Worm (Caenorhabditis elegans) whole organism, young adult: ENCODE results near the gene lhpp-1.

Source experiments
- dpff-1 ChIP-seq: sonication (generic microtip); optimal IDR thresholded peaks from 2 replicates; lab custom pipeline; 2017; ENCODE audit warnings: mild to moderate bottlenecking, missing genetic modification characterization, missing compliant biosample characterization
- let-607 ChIP-seq, 2 experiments: fragments of 200-800 bp in 1 of 2; sonication (Bioruptor generic) in 1 of 2; sonication (generic microtip) in 1 of 2; optimal IDR thresholded peaks; 2 replicates each; lab custom pipeline; 2016 to 2018; ENCODE audit warnings: mild to moderate bottlenecking in 2 of 2, missing compliant biosample characterization in 2 of 2, missing genetic modification characterization in 2 of 2, moderate library complexity in 2 of 2, missing genotype in 1 of 2
- rcor-1 ChIP-seq: fragments of 200-800 bp; sonication (Bioruptor generic); IDR thresholded peaks from 2 replicates; pipeline ENCODE4 v1.3.6; 2022; ENCODE audit warnings: missing genetic modification reagents, missing genetic modification characterization, missing compliant biosample characterization

ce11 chrV:12117567-12118053 is 6.0 kb upstream of the lhpp-1 start, which contains the start of gene C13C4.8:
- TF ChIP-seq dpff-1 (tag; lab: Kevin White, UChicago) (no peak), let-607 (tag; optimal IDR thresholded peaks at IDR 0.05; lab: Kevin White, UChicago) (no peak), rcor-1 (GFP tag; lab: Robert Waterston, UW) (no peak)
